Worm (Caenorhabditis elegans) whole organism, L1 larva: ENCODE data around the gene metl-2.
A peak's percentile ranks its signal among the peaks of the same experiment; 100 is the strongest.

Experiments used
- C04F5.9 ChIP-seq: sonication (generic microtip); optimal IDR thresholded peaks from 2 replicates; lab custom pipeline; 2016; ENCODE audit warnings: missing genetic modification characterization, missing compliant biosample characterization
- aha-1 ChIP-seq: fragments of 150-350 bp; optimal IDR thresholded peaks from 2 replicates; lab custom pipeline; 2014; ENCODE audit warnings: missing biosample characterization, missing genetic modification characterization
- alr-1 ChIP-seq: fragments of 200-800 bp; sonication (Bioruptor generic); optimal IDR thresholded peaks from 2 replicates; lab custom pipeline; 2018; ENCODE audit warnings: borderline replicate concordance, mild to moderate bottlenecking, missing genetic modification characterization, missing compliant biosample characterization
- blmp-1 ChIP-seq: fragments of 150-350 bp; optimal IDR thresholded peaks from 2 replicates; lab custom pipeline; 2014; ENCODE audit warnings: missing biosample characterization, missing genetic modification characterization
- ceh-88 ChIP-seq: fragments of 200-800 bp; sonication (Bioruptor generic); IDR thresholded peaks from 2 replicates; pipeline ENCODE4 v1.3.6; 2022; ENCODE audit warnings: missing genetic modification characterization, missing compliant biosample characterization
- ces-1 ChIP-seq: fragments of 150-350 bp; optimal IDR thresholded peaks from 2 replicates; lab custom pipeline; 2014; ENCODE audit warnings: missing biosample characterization, missing genetic modification reagents, missing genetic modification characterization
- dpl-1 ChIP-seq, 3 experiments: fragments of 150-350 bp in 2 of 3; sonication (generic microtip) in 1 of 3; optimal IDR thresholded peaks; 2 replicates each; lab custom pipeline; 2014 to 2017; ENCODE audit warnings: missing biosample characterization in 3 of 3, missing genetic modification characterization in 3 of 3, missing genetic modification reagents in 3 of 3
- dsc-1 ChIP-seq: sonication (generic microtip); optimal IDR thresholded peaks from 2 replicates; lab custom pipeline; 2016; ENCODE audit warnings: mild to moderate bottlenecking, missing genetic modification characterization, missing compliant biosample characterization
- efl-1 ChIP-seq, 4 experiments: fragments of 150-350 bp; optimal IDR thresholded peaks in 3 of 4; peaks in 1 of 4; 1 replicate in 1 of 4; 2 replicates in 3 of 4; lab custom pipeline; 2014; ENCODE audit warnings: missing biosample characterization in 2 of 4, missing genetic modification characterization in 2 of 4, missing genetic modification reagents in 2 of 4
- elt-2 ChIP-seq: sonication (generic microtip); optimal IDR thresholded peaks from 2 replicates; lab custom pipeline; 2016; ENCODE audit warnings: missing genetic modification characterization, mild to moderate bottlenecking, inconsistent platforms, missing compliant biosample characterization, missing genetic modification reagents
- ets-5 ChIP-seq: fragments of 200-800 bp; sonication (Bioruptor generic); IDR thresholded peaks from 2 replicates; pipeline ENCODE4 v1.3.6; 2022; ENCODE audit warnings: missing genetic modification characterization, missing compliant biosample characterization
- fos-1 ChIP-seq: fragments of 150-350 bp; optimal IDR thresholded peaks from 2 replicates; lab custom pipeline; 2014; ENCODE audit warnings: missing biosample characterization, missing genetic modification characterization
- hlh-17 ChIP-seq: fragments of 200-800 bp; sonication (Bioruptor generic); optimal IDR thresholded peaks from 2 replicates; lab custom pipeline; 2018; ENCODE audit warnings: missing genetic modification characterization, mild to moderate bottlenecking, missing compliant biosample characterization, moderate library complexity, borderline replicate concordance
- jun-1 ChIP-seq: fragments of 150-350 bp; optimal IDR thresholded peaks from 2 replicates; lab custom pipeline; 2014; ENCODE audit warnings: missing biosample characterization, missing genetic modification reagents, missing genetic modification characterization
- lin-35 ChIP-seq, 2 experiments: fragments of 150-350 bp; optimal IDR thresholded peaks; 2 replicates each; lab custom pipeline; 2014; ENCODE audit warnings: missing biosample characterization in 2 of 2, missing genetic modification characterization in 2 of 2, missing genetic modification reagents in 2 of 2
- lsy-2 ChIP-seq, 2 experiments: fragments of 150-350 bp; optimal IDR thresholded peaks; 2 replicates each; lab custom pipeline; 2014; ENCODE audit warnings: missing biosample characterization in 2 of 2, missing genetic modification characterization in 2 of 2
- mdl-1 ChIP-seq, 2 experiments: fragments of 150-350 bp; optimal IDR thresholded peaks; 2 replicates each; lab custom pipeline; 2014 to 2017; ENCODE audit warnings: missing biosample characterization in 2 of 2, missing genetic modification characterization in 2 of 2, inconsistent platforms in 1 of 2
- mef-2 ChIP-seq: fragments of 150-350 bp; optimal IDR thresholded peaks from 2 replicates; lab custom pipeline; 2014; ENCODE audit warnings: missing biosample characterization, missing genetic modification characterization
- mep-1 ChIP-seq: fragments of 150-350 bp; optimal IDR thresholded peaks from 2 replicates; lab custom pipeline; 2014; ENCODE audit warnings: missing biosample characterization, missing genetic modification characterization
- nhr-11 ChIP-seq: fragments of 150-350 bp; optimal IDR thresholded peaks from 2 replicates; lab custom pipeline; 2014; ENCODE audit warnings: missing biosample characterization, missing genetic modification characterization
- nhr-19 ChIP-seq: fragments of 200-800 bp; sonication (Bioruptor generic); conservative IDR thresholded peaks from 2 replicates; pipeline ENCODE4 v1.3.6; 2022; ENCODE audit warnings: missing genetic modification characterization, missing compliant biosample characterization
- nhr-237 ChIP-seq: fragments of 150-350 bp; optimal IDR thresholded peaks from 2 replicates; lab custom pipeline; 2014; ENCODE audit warnings: missing biosample characterization, missing genetic modification characterization
- nhr-47 ChIP-seq: sonication (generic microtip); optimal IDR thresholded peaks from 2 replicates; lab custom pipeline; 2016; ENCODE audit warnings: mild to moderate bottlenecking, missing genetic modification characterization, moderate library complexity, missing compliant biosample characterization
- nhr-71 ChIP-seq: sonication (generic microtip); optimal IDR thresholded peaks from 2 replicates; lab custom pipeline; 2016; ENCODE audit warnings: mild to moderate bottlenecking, missing genetic modification characterization, moderate library complexity, missing compliant biosample characterization
- nhr-85 ChIP-seq: sonication (generic microtip); peaks from one replicate; lab custom pipeline; 2016; ENCODE audit warnings: missing genetic modification characterization, inconsistent platforms, missing compliant biosample characterization
- pax-3 ChIP-seq: fragments of 200-800 bp; sonication (Bioruptor generic); optimal IDR thresholded peaks from 2 replicates; lab custom pipeline; 2018; ENCODE audit warnings: mild to moderate bottlenecking, missing genetic modification characterization, moderate library complexity, missing compliant biosample characterization
- pqm-1 ChIP-seq: sonication (generic microtip); optimal IDR thresholded peaks from 3 replicates; lab custom pipeline; 2017; ENCODE audit warnings: missing biosample characterization, missing genetic modification characterization
- skn-1 ChIP-seq: fragments of 150-350 bp; optimal IDR thresholded peaks from 2 replicates; lab custom pipeline; 2014; ENCODE audit warnings: missing biosample characterization, missing genetic modification characterization
- snpc-4 ChIP-seq: fragments of 150-350 bp; optimal IDR thresholded peaks from 2 replicates; lab custom pipeline; 2014; ENCODE audit warnings: missing biosample characterization, missing genetic modification characterization
- snu-23 ChIP-seq: sonication (generic microtip); optimal IDR thresholded peaks from 2 replicates; lab custom pipeline; 2016; ENCODE audit warnings: missing genetic modification characterization, missing compliant biosample characterization
- sup-37 ChIP-seq: fragments of 200-800 bp; sonication (Bioruptor generic); optimal IDR thresholded peaks from 2 replicates; lab custom pipeline; 2018; ENCODE audit warnings: mild to moderate bottlenecking, missing genetic modification characterization, missing compliant biosample characterization
- unc-130 ChIP-seq: fragments of 150-350 bp; optimal IDR thresholded peaks from 2 replicates; lab custom pipeline; 2017; ENCODE audit warnings: missing biosample characterization, missing genetic modification characterization, inconsistent platforms
- unc-30 ChIP-seq: sonication (generic microtip); optimal IDR thresholded peaks from 2 replicates; lab custom pipeline; 2017; ENCODE audit warnings: missing biosample characterization, missing genetic modification characterization
- unc-86 ChIP-seq: sonication (generic microtip); optimal IDR thresholded peaks from 2 replicates; lab custom pipeline; 2016; ENCODE audit warnings: missing genetic modification characterization, missing compliant biosample characterization
- unc-98 ChIP-seq: fragments of 200-800 bp; sonication (Bioruptor generic); IDR thresholded peaks from 2 replicates; pipeline ENCODE4 v1.3.6; 2022; ENCODE audit warnings: missing genetic modification characterization, missing compliant biosample characterization
- ztf-4 ChIP-seq: fragments of 150-350 bp; optimal IDR thresholded peaks from 2 replicates; lab custom pipeline; 2014; ENCODE audit warnings: missing biosample characterization, missing genetic modification characterization

The metl-2 gene

ce11 chrII:14959273-14959672 is 10.4 kb upstream of the metl-2 start:
- no peak for TF ChIP-seq C04F5.9 (tag; lab: Kevin White, UChicago)
- TF ChIP-seq dsc-1 = no peak
- no peak for TF ChIP-seq fos-1 (tag; lab: Kevin White, UChicago)
- TF ChIP-seq jun-1 (tag; lab: Kevin White, UChicago) = peak; percentile 48
- TF ChIP-seq pax-3 = no peak
- peak; percentile 84 for TF ChIP-seq elt-2 (tag; lab: Kevin White, UChicago)
- no peak for TF ChIP-seq nhr-47
- no peak for TF ChIP-seq mep-1 (tag; lab: Kevin White, UChicago)
- TF ChIP-seq alr-1 (tag; lab: Kevin White, UChicago) = no peak
- no peak for TF ChIP-seq blmp-1
- TF ChIP-seq mef-2 = no peak
- peak; percentile 21 for TF ChIP-seq pqm-1 (tag; lab: Kevin White, UChicago)
- TF ChIP-seq snu-23 (GFP tag; lab: Kevin White, UChicago) = no peak

DNA sequence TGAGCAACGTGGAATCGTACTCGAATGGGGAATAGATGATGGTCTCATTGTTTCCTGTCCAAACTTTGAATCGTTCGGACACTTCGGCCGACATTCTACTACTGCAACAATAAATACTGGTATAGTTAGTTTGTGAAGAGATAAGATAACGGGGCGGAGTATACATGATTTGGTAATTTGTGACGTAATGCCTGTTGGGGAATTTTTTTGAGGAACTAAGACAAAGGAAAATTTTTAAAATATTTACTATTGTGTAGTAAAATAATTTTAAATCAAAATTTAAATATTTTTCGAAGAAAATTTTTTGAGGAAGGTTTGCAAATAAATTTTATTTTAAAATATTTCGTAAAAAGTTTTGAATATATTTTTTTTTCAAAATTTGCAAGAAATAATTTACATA is 5.7 kb upstream of the metl-2 start, which contains the start of gene elo-9:
Gene elo-9, minus strand, starts transcription at position 101 of the 400 bp plus-strand sequence.
- TF ChIP-seq sup-37 (GFP tag; lab: Kevin White, UChicago) (no peak), lin-35 (GFP tag; optimal IDR thresholded peaks at IDR 0.05; lab: Kevin White, UChicago) (no peak), nhr-19 (no peak), ceh-88 (GFP tag; lab: Robert Waterston, UW) (no peak), dpl-1 (GFP tag; optimal IDR thresholded peaks at IDR 0.05; lab: Kevin White, UChicago) (no peak), nhr-71 (tag; lab: Kevin White, UChicago) (no peak), nhr-11 (tag; lab: Kevin White, UChicago) (no peak), aha-1 (tag; lab: Kevin White, UChicago) (no peak), unc-86 (tag; lab: Kevin White, UChicago) (no peak), skn-1 (tag; lab: Kevin White, UChicago) (no peak), unc-30 (tag; lab: Kevin White, UChicago) (no peak), snpc-4 (tag; lab: Kevin White, UChicago) (no peak), unc-130 (tag; lab: Kevin White, UChicago) (no peak), mef-2 (no peak), mdl-1 (tag; optimal IDR thresholded peaks at IDR 0.05; lab: Kevin White, UChicago) (no peak), unc-98 (GFP tag; lab: Robert Waterston, UW) (no peak), mep-1 (tag; lab: Kevin White, UChicago) (no peak), lsy-2 (tag; optimal IDR thresholded peaks at IDR 0.05; lab: Kevin White, UChicago) (no peak), hlh-17 (GFP tag; lab: Kevin White, UChicago) (no peak)

- TF ChIP-seq snu-23 (GFP tag; lab: Kevin White, UChicago) (no peak), efl-1 (optimal IDR thresholded peaks at IDR 0.05; lab: Kevin White, UChicago) (no peak), efl-1 (GFP tag; optimal IDR thresholded peaks at IDR 0.05 in 1 of 2; lab: Kevin White, UChicago) (peak in 1 of 2 experiments; percentile 83), mef-2 (no peak), pqm-1 (tag; lab: Kevin White, UChicago) (peak; percentile 35), elt-2 (tag; lab: Kevin White, UChicago) (peak; percentile 7)
Observed at ce11 chrII:14964877-14965276, 4.8 kb upstream of the metl-2 start.

- no peak for TF ChIP-seq nhr-237 (tag; lab: Kevin White, UChicago)
- peak; percentile 13 for TF ChIP-seq nhr-85 (tag; lab: Kevin White, UChicago)
- TF ChIP-seq C04F5.9 (tag; lab: Kevin White, UChicago) = no peak
- TF ChIP-seq ces-1 (GFP tag; lab: Kevin White, UChicago) = no peak
- no peak for TF ChIP-seq ets-5 (GFP tag; lab: Robert Waterston, UW)
- TF ChIP-seq pax-3 = no peak
- no peak for TF ChIP-seq ztf-4 (tag; lab: Kevin White, UChicago)
Observed at ce11 chrII:14966420-14966819, 3.3 kb upstream of the metl-2 start.
